Fruit fly (Drosophila melanogaster) whole organism, pupa: ENCODE measurements around the gene CG45491.

Source experiments
- CG10348 ChIP-seq: fragments of 200-800 bp; sonication (Bioruptor generic); IDR thresholded peaks from 2 replicates; pipeline ENCODE4 v1.3.6; 2022; ENCODE audit warnings: missing biosample characterization, missing genetic modification characterization
- CG8159 ChIP-seq: fragments of 200-800 bp; sonication (Bioruptor generic); optimal IDR thresholded peaks from 3 replicates; lab custom pipeline; 2018; ENCODE audit warnings: missing biosample characterization, mild to moderate bottlenecking, missing genetic modification characterization, moderate library complexity
- Pif1A ChIP-seq: fragments of 200-800 bp; sonication (Bioruptor generic); optimal IDR thresholded peaks from 3 replicates; lab custom pipeline; 2016; ENCODE audit warnings: missing biosample characterization, missing genetic modification characterization
- Pif1B ChIP-seq: fragments of 200-800 bp; sonication (Bioruptor generic); optimal IDR thresholded peaks from 3 replicates; lab custom pipeline; 2016; ENCODE audit warnings: missing biosample characterization, missing genetic modification characterization
- Snoo ChIP-seq: fragments of 200-800 bp; sonication (Bioruptor generic); optimal IDR thresholded peaks from 3 replicates; lab custom pipeline; 2017; ENCODE audit warnings: missing biosample characterization, mild to moderate bottlenecking, missing genetic modification characterization, inconsistent platforms
- fd96Ca ChIP-seq: fragments of 200-800 bp; sonication (Bioruptor generic); IDR thresholded peaks from 3 replicates; pipeline ENCODE4 v1.3.6; 2022; ENCODE audit warnings: missing biosample characterization, missing genetic modification characterization
- rn ChIP-seq: fragments of 200-800 bp; sonication (Bioruptor generic); IDR thresholded peaks from 2 replicates; pipeline ENCODE4 v1.3.6; 2022; ENCODE audit warnings: missing biosample characterization, missing genetic modification characterization

dm6 chrX:19959353-19959969 lies 20.7 kb upstream of the CG45491 start, which contains the start of gene CG12655:
- TF ChIP-seq Pif1B (GFP tag; lab: Kevin White, UChicago) (no peak), fd96Ca (GFP tag; lab: Robert Waterston, UW) (no peak), rn (GFP tag; lab: Robert Waterston, UW) (no peak), CG8159 (tag; lab: Kevin White, UChicago) (no peak), CG10348 (GFP tag; lab: Robert Waterston, UW) (no peak), Snoo (no peak), Pif1A (GFP tag; lab: Kevin White, UChicago) (no peak)
